Worm (Caenorhabditis elegans) whole organism, late embryonic: ENCODE results near the gene T13F3.8.

Source experiments
- C08G9.2 ChIP-seq: sonication (generic microtip); optimal IDR thresholded peaks from 2 replicates; lab custom pipeline; 2016; ENCODE audit warnings: mild to moderate bottlenecking, missing genetic modification characterization, moderate library complexity, missing compliant biosample characterization
- C38D4.7 ChIP-seq: fragments of 200-800 bp; sonication (Bioruptor generic); optimal IDR thresholded peaks from 2 replicates; lab custom pipeline; 2018; ENCODE audit warnings: mild to moderate bottlenecking, missing genetic modification characterization, moderate library complexity, missing compliant biosample characterization
- F13H6.1 ChIP-seq: sonication (generic microtip); optimal IDR thresholded peaks from 2 replicates; lab custom pipeline; 2016; ENCODE audit warnings: missing genetic modification characterization, missing compliant biosample characterization
- K02D7.2 ChIP-seq: sonication (generic microtip); optimal IDR thresholded peaks from 2 replicates; lab custom pipeline; 2017; ENCODE audit warnings: mild to moderate bottlenecking, missing genetic modification characterization, missing compliant biosample characterization
- T23F11.4 ChIP-seq: fragments of 200-800 bp; sonication (Bioruptor generic); optimal IDR thresholded peaks from 2 replicates; lab custom pipeline; 2018; ENCODE audit warnings: mild to moderate bottlenecking, missing genetic modification characterization, missing compliant biosample characterization
- Y22D7AL.16 ChIP-seq: sonication (generic microtip); optimal IDR thresholded peaks from 2 replicates; lab custom pipeline; 2016; ENCODE audit warnings: missing genetic modification characterization, missing compliant biosample characterization
- ceh-14 ChIP-seq: sonication (generic microtip); optimal IDR thresholded peaks from 2 replicates; lab custom pipeline; 2016; ENCODE audit warnings: missing genotype, missing genetic modification characterization, missing compliant biosample characterization
- ceh-24 ChIP-seq: sonication (generic microtip); optimal IDR thresholded peaks from 2 replicates; lab custom pipeline; 2016; ENCODE audit warnings: mild to moderate bottlenecking, missing genetic modification characterization, missing compliant biosample characterization
- ceh-34 ChIP-seq: sonication (generic microtip); optimal IDR thresholded peaks from 2 replicates; lab custom pipeline; 2016; ENCODE audit warnings: mild to moderate bottlenecking, missing genetic modification characterization, missing compliant biosample characterization
- ceh-48 ChIP-seq: sonication (generic microtip); optimal IDR thresholded peaks from 2 replicates; lab custom pipeline; 2016; ENCODE audit warnings: missing genetic modification characterization, inconsistent platforms, missing compliant biosample characterization
- che-1 ChIP-seq: sonication (generic microtip); optimal IDR thresholded peaks from 2 replicates; lab custom pipeline; 2016; ENCODE audit warnings: mild to moderate bottlenecking, missing genetic modification characterization, missing compliant biosample characterization
- dmd-4 ChIP-seq: sonication (generic microtip); optimal IDR thresholded peaks from 2 replicates; lab custom pipeline; 2016; ENCODE audit warnings: borderline replicate concordance, missing genetic modification characterization, missing compliant biosample characterization
- dve-1 ChIP-seq: sonication (generic microtip); optimal IDR thresholded peaks from 2 replicates; lab custom pipeline; 2017; ENCODE audit warnings: antibody characterized with exemption, mild to moderate bottlenecking, missing genetic modification characterization, missing compliant biosample characterization
- fax-1 ChIP-seq: sonication (generic microtip); optimal IDR thresholded peaks from 2 replicates; lab custom pipeline; 2016; ENCODE audit warnings: missing genotype, missing genetic modification characterization, missing compliant biosample characterization
- hlh-13 ChIP-seq: fragments of 200-800 bp; sonication (Bioruptor generic); optimal IDR thresholded peaks from 2 replicates; lab custom pipeline; 2018; ENCODE audit warnings: mild to moderate bottlenecking, missing genetic modification characterization, missing compliant biosample characterization
- hlh-30 ChIP-seq: sonication (generic microtip); optimal IDR thresholded peaks from 2 replicates; lab custom pipeline; 2017; ENCODE audit warnings: antibody characterized with exemption, missing genetic modification characterization, missing compliant biosample characterization; ENCODE audit not compliant: insufficient read depth
- hlh-8 ChIP-seq: sonication (generic microtip); optimal IDR thresholded peaks from 2 replicates; lab custom pipeline; 2016; ENCODE audit warnings: missing genotype, missing genetic modification characterization, missing compliant biosample characterization
- madf-2 ChIP-seq: sonication (generic microtip); optimal IDR thresholded peaks from 2 replicates; lab custom pipeline; 2017; ENCODE audit warnings: missing genetic modification characterization, missing compliant biosample characterization
- nfya-1 ChIP-seq: sonication (generic microtip); optimal IDR thresholded peaks from 2 replicates; lab custom pipeline; 2017; ENCODE audit warnings: missing genetic modification characterization, mild to moderate bottlenecking, missing compliant biosample characterization, antibody characterized with exemption, moderate library complexity
- nhr-232 ChIP-seq: sonication (generic microtip); optimal IDR thresholded peaks from 2 replicates; lab custom pipeline; 2016; ENCODE audit warnings: missing genetic modification characterization, missing compliant biosample characterization
- odd-2 ChIP-seq: sonication (generic microtip); optimal IDR thresholded peaks from 2 replicates; lab custom pipeline; 2017; ENCODE audit warnings: antibody characterized with exemption, mild to moderate bottlenecking, missing genetic modification characterization, missing compliant biosample characterization
- pag-3 ChIP-seq: sonication (generic microtip); optimal IDR thresholded peaks from 2 replicates; lab custom pipeline; 2016; ENCODE audit warnings: missing compliant biosample characterization, missing genetic modification characterization, borderline replicate concordance
- pax-1 ChIP-seq: fragments of 150-350 bp; optimal IDR thresholded peaks from 2 replicates; lab custom pipeline; 2014; ENCODE audit warnings: missing biosample characterization, missing genetic modification characterization
- pha-2 ChIP-seq: sonication (generic microtip); optimal IDR thresholded peaks from 2 replicates; lab custom pipeline; 2017; ENCODE audit warnings: mild to moderate bottlenecking, missing genetic modification characterization, missing compliant biosample characterization
- pqm-1 ChIP-seq: sonication (generic microtip); optimal IDR thresholded peaks from 2 replicates; lab custom pipeline; 2016; ENCODE audit warnings: missing genetic modification characterization, missing compliant biosample characterization
- rnt-1 ChIP-seq: sonication (generic microtip); optimal IDR thresholded peaks from 2 replicates; lab custom pipeline; 2016; ENCODE audit warnings: missing genetic modification characterization, missing compliant biosample characterization
- sox-2 ChIP-seq: fragments of 200-800 bp; sonication (Bioruptor generic); IDR thresholded peaks from 2 replicates; pipeline ENCODE4 v1.3.6; 2022; ENCODE audit warnings: missing genetic modification reagents, missing genetic modification characterization, missing compliant biosample characterization
- syd-9 ChIP-seq: sonication (generic microtip); optimal IDR thresholded peaks from 2 replicates; lab custom pipeline; 2016; ENCODE audit warnings: mild to moderate bottlenecking, missing genetic modification characterization, moderate library complexity, missing compliant biosample characterization
- tbx-2 ChIP-seq: sonication (generic microtip); optimal IDR thresholded peaks from 2 replicates; lab custom pipeline; 2016; ENCODE audit warnings: missing genetic modification characterization, missing compliant biosample characterization
- unc-3 ChIP-seq, 2 experiments: fragments of 200-800 bp in 1 of 2; sonication (Bioruptor generic) in 1 of 2; sonication (generic microtip) in 1 of 2; conservative IDR thresholded peaks in 1 of 2; optimal IDR thresholded peaks in 1 of 2; 2 replicates each; pipeline versions ENCODE4 v1.3.6 to Lab custom; 2016 to 2022; ENCODE audit warnings: missing compliant biosample characterization in 2 of 2, missing genetic modification characterization in 2 of 2, missing genetic modification reagents in 1 of 2
- unc-42 ChIP-seq: sonication (generic microtip); optimal IDR thresholded peaks from 2 replicates; lab custom pipeline; 2016; ENCODE audit warnings: missing genotype, missing genetic modification characterization, missing compliant biosample characterization
- zip-5 ChIP-seq: sonication (generic microtip); optimal IDR thresholded peaks from 2 replicates; lab custom pipeline; 2016; ENCODE audit warnings: missing genetic modification characterization, missing compliant biosample characterization
- ztf-16 ChIP-seq: sonication (generic microtip); optimal IDR thresholded peaks from 2 replicates; lab custom pipeline; 2017; ENCODE audit warnings: missing genetic modification characterization, missing compliant biosample characterization

The T13F3.8 gene

DNA sequence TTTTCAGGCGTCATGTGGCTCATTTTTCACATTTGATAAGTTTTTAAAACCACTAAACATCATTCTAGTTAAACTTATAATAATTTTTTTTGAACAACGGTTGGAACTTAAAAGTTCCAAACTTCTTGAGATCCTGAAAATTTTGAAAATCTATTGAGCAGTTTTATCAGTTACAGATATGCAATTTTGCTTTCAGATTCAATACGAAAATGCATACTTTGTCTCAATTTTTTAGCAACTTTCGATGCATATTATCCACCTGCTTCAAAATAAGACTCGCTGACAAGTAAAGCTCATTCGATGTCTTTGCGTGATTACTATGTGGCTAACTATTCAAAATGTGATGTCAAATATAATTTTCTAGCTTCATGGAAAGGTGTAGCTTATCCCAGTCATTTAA is 23.0 kb upstream of the T13F3.8 start, which contains the start of gene srh-95:
Gene srh-95 (plus strand): TSS at position 301 of the 400 bp plus-strand sequence.
- TF ChIP-seq unc-3 (GFP tag; conservative IDR thresholded peaks at IDR 0.05; lab: Robert Waterston, UW) (no peak), unc-3 (tag; optimal IDR thresholded peaks at IDR 0.05; lab: Kevin White, UChicago) (no peak), ceh-48 (tag; lab: Kevin White, UChicago) (no peak)

ce11 chrV:16249105-16249504 is 20.5 kb upstream of the T13F3.8 start:
- no peak for TF ChIP-seq ceh-34 (tag; lab: Kevin White, UChicago)
- TF ChIP-seq ceh-14 = no peak
- TF ChIP-seq nhr-232 = no peak
- TF ChIP-seq dve-1 (tag; lab: Kevin White, UChicago) = no peak
- no peak for TF ChIP-seq sox-2 (GFP tag; lab: Robert Waterston, UW)
- TF ChIP-seq rnt-1 (tag; lab: Kevin White, UChicago) = peak; percentile 76
- TF ChIP-seq pha-2 (tag; lab: Kevin White, UChicago) = no peak
- TF ChIP-seq tbx-2 (tag; lab: Kevin White, UChicago) = no peak

DNA sequence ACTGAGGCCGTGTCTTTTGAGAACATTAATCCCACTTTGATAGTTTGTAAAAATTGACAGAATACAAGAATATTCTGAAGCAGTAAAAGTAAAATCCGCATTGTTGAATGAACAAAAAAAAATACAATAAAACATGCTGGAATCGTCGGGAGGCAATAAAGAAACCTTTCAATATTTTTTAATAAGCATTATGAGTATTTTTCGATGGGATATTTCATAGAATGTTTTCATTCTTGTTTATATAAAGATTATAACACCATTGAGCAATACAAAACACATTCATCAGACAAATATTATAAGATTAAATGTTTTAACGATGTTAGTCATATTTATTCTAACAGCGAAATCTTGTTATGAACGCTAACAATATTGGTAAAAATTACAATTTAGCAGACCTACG is 15.9 kb upstream of the T13F3.8 start, which contains the start of gene gcy-20:
Gene gcy-20 (minus strand): TSS at position 101 of the 400 bp plus-strand sequence.
- TF ChIP-seq hlh-30 (no peak), T23F11.4 (GFP tag; lab: Kevin White, UChicago) (no peak), nfya-1 (tag; lab: Kevin White, UChicago) (no peak), pax-1 (tag; lab: Kevin White, UChicago) (no peak), ceh-24 (tag; lab: Kevin White, UChicago) (no peak), nhr-232 (no peak), Y22D7AL.16 (tag; lab: Kevin White, UChicago) (no peak), F13H6.1 (tag; lab: Kevin White, UChicago) (no peak), pqm-1 (tag; lab: Kevin White, UChicago) (no peak), C38D4.7 (GFP tag; lab: Kevin White, UChicago) (no peak), ceh-48 (tag; lab: Kevin White, UChicago) (no peak), che-1 (tag; lab: Kevin White, UChicago) (no peak), dmd-4 (tag; lab: Kevin White, UChicago) (no peak), unc-42 (tag; lab: Kevin White, UChicago) (no peak), C08G9.2 (no peak)

ce11 chrV:16256395-16256794 is 13.2 kb upstream of the T13F3.8 start, which contains the start of gene bgnt-1.3:
Gene bgnt-1.3 (minus strand): TSS chrV:16256495.
- TF ChIP-seq unc-42 (tag; lab: Kevin White, UChicago) (no peak), hlh-8 (tag; lab: Kevin White, UChicago) (no peak), nfya-1 (tag; lab: Kevin White, UChicago) (no peak), pag-3 (tag; lab: Kevin White, UChicago) (no peak), fax-1 (no peak), ztf-16 (tag; lab: Kevin White, UChicago) (no peak), madf-2 (tag; lab: Kevin White, UChicago) (no peak), syd-9 (tag; lab: Kevin White, UChicago) (no peak)

DNA sequence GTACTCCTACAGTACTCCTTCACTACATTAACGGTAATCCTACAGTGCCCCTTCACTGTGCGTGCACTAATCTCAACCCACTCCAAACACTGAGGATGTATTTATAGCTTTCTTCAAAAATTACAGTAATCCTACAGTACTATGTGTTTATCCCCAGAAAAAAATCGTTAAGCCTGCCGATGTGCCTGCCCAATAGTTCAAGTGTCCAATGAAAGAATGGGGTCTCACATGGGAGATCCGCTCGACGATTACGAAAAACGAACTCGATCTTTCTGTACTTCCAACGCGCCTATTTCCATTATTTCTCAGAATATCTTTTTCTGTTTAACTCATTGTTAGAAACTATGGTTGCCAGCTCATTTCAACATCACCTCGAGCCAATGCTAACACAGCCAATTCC is 11.5 kb upstream of the T13F3.8 start, which contains the start of gene nhr-218:
Gene nhr-218 (plus strand): TSS at position 301 of the 400 bp plus-strand sequence.
- TF ChIP-seq hlh-13 (GFP tag; lab: Kevin White, UChicago) (no peak), fax-1 (no peak), T23F11.4 (GFP tag; lab: Kevin White, UChicago) (no peak), odd-2 (tag; lab: Kevin White, UChicago) (no peak), zip-5 (tag; lab: Kevin White, UChicago) (no peak), K02D7.2 (no peak), nhr-232 (no peak), syd-9 (tag; lab: Kevin White, UChicago) (no peak), tbx-2 (tag; lab: Kevin White, UChicago) (no peak), madf-2 (tag; lab: Kevin White, UChicago) (no peak)
